Fruit fly (Drosophila melanogaster): ENCODE results near the gene CG16781.

Gene CG16781

DNA sequence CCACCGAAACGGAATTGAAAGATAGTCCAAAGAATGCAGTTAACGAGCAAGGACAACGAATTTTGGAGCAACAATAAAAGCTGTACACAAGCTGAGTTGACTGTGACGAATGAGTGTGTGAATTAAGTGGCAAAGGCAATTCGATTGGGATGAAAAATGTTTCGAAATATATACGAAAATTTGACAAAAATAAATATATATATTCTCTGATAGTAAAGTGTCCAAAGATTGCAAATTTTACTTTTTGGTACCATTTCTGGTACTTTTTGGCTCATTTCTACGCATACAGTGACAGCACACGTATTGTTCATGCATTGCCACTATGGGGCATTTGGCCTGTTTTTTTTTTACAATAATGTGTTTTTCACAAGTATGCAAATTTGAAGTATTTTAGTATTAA lies at the start of gene CG16781:
CG16781 (minus strand) TSS at position 101 of the 400 bp plus-strand sequence.
- TF ChIP-seq Dll (optimal IDR thresholded peaks at IDR 0.05) (no peak), EcR (GFP tag; optimal IDR thresholded peaks at IDR 0.05) (no peak), usp (GFP tag; optimal IDR thresholded peaks at IDR 0.05) (no peak), psq (optimal IDR thresholded peaks at IDR 0.05) (no peak), CG8478 (optimal IDR thresholded peaks at IDR 0.05) (no peak), pan (optimal IDR thresholded peaks at IDR 0.05) (no peak)

DNA sequence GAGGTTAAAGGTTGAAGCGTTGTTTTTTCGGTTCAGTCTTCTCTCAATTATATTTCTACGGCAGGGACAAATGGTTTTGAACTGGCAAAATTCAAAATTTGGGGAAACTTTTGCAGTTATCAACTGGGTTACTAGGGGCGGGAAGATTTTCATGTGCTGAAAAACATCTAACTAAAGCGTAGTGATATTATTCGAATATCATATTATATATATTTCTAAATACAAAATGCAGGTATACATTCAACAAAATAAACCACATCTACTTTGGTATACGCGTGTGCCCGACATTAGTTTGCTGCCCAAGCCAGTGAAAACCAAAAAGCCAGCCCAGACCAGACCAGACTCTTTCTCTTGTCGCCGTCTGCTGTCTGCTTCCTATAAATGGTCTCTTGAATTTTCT lies 40.9 kb upstream of the CG16781 start, which contains the start of gene Gas8:
Gas8 (minus strand) TSS at position 101 of the 400 bp plus-strand sequence.
- TF ChIP-seq psq (optimal IDR thresholded peaks at IDR 0.05) = no peak
- no peak for TF ChIP-seq EcR (GFP tag; optimal IDR thresholded peaks at IDR 0.05)
- TF ChIP-seq Dll (optimal IDR thresholded peaks at IDR 0.05) = no peak
- TF ChIP-seq CG8478 (optimal IDR thresholded peaks at IDR 0.05) = no peak
- TF ChIP-seq pan (optimal IDR thresholded peaks at IDR 0.05) = no peak
- TF ChIP-seq usp (GFP tag; optimal IDR thresholded peaks at IDR 0.05) = no peak

DNA sequence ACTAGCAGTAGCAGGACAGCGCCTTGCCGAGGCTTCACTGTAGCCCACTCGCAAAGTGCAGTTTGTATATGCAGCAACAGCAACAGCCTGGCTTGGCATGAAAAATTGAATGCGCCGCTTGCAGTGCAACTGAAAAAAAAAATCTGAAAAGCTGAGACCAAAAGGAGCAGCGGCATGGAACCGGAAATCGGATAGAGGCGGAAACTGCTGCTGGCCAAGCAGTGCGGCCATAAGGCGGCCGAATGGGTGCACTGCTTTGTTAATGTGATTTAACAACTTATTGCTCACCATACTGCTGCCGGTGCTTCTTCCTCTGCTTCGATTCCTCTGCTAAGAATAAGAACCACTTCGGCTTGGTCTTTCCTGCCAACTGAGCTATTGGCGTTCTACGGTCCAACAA lies 40.4 kb upstream of the CG16781 start:
- TF ChIP-seq CG8478 (optimal IDR thresholded peaks at IDR 0.05) (no peak), psq (optimal IDR thresholded peaks at IDR 0.05) (no peak), EcR (GFP tag; optimal IDR thresholded peaks at IDR 0.05) (no peak), pan (optimal IDR thresholded peaks at IDR 0.05) (no peak), usp (GFP tag; optimal IDR thresholded peaks at IDR 0.05) (no peak), Dll (optimal IDR thresholded peaks at IDR 0.05) (no peak)

DNA sequence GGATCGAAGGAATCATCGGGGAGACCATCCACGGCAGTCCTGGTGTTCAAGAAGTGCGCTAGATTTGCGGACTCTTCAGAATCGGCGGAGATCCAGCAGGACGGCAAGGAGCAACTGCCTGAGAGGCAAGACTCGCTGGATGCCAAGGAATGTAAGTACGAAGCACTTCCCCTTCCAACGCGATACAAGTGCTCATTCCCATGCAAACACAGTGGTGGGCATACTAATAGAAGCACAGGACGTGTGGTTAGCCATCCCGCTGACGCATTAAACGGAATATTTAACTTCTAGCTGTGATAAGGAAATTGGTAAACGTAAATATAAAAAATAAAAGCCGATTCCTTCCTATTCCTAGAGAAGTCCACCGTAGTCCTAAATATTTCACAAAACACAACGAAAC lies 22.0 kb upstream of the CG16781 start:
- TF ChIP-seq Dll (optimal IDR thresholded peaks at IDR 0.05) (no peak), usp (GFP tag; optimal IDR thresholded peaks at IDR 0.05) (no peak), pan (optimal IDR thresholded peaks at IDR 0.05) (no peak), psq (optimal IDR thresholded peaks at IDR 0.05) (no peak), CG8478 (optimal IDR thresholded peaks at IDR 0.05) (no peak), EcR (GFP tag; optimal IDR thresholded peaks at IDR 0.05) (no peak)

DNA sequence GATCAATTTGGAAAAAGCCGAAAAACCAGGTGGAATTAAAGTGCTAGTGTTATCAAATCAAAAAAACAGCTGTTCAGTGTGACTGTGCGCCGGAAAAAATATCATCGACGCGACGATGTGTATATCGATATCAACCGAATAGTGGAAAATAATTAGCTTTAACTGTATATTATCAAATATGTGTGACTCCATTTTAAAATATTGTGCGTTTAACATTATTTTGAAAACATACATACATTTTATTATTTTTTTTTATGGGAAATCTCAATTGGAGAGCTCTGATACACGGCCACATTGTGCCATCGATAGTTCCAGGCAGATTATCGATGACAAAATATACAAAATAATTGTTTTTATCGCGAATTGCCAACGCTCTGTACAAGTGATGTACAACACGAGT lies 21.5 kb upstream of the CG16781 start, which contains the start of the genes CG14270 and CG10803:
CG14270 (minus strand) TSS at position 75 of the 400 bp plus-strand sequence.
CG10803 (plus strand) TSS at position 347 of the 400 bp plus-strand sequence.
- TF ChIP-seq EcR (GFP tag; optimal IDR thresholded peaks at IDR 0.05) = no peak
- no peak for TF ChIP-seq CG8478 (optimal IDR thresholded peaks at IDR 0.05)
- TF ChIP-seq Dll (optimal IDR thresholded peaks at IDR 0.05) = no peak
- no peak for TF ChIP-seq psq (optimal IDR thresholded peaks at IDR 0.05)
- no peak for TF ChIP-seq usp (GFP tag; optimal IDR thresholded peaks at IDR 0.05)
- TF ChIP-seq pan (optimal IDR thresholded peaks at IDR 0.05) = no peak

DNA sequence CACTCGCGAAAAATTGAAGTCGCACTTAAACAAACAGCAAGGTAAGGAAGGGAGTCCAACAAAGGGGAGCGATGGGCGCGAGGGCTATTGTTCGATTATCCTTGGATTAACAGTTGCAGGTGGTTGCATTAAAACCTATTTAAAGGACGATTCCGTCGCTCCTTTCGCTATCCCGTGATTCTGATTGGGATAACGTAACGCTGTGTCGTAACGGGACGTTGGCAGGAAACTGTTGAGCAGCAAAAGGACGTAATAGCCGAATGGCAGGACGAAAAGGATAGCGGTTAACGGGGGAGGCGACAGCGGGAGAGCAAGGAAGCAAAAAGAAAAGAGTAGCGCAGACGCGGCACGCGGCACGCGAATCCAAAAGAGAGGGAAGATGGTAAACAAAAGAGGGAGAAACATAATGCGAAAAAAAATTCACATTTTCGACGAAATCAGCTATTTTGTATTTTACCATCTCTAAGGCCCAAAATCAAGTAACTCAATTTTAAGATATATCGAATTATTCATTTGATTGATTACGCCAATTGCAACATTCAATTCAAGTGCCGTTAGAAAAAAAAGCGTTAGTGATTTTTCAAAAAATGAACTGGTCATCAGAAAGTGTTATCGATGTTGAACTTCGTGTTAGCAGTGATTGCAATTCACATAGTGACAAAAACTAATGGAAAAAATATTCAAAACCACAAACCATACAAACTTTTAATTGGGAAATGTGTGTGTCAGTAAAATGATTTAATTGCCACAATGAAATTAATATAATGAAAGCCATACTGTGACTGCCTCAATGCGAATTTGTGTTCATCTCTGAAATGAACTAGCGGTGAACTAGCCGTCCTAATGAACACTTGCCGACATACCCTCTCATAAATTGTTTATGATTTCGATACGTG lies 18.5 kb upstream of the CG16781 start, which contains the start of the genes CG10804 and CG10802:
CG10804 (minus strand) TSS at position 204 of the 896 bp plus-strand sequence.
CG10802 (plus strand) TSS at position 847 of the 896 bp plus-strand sequence.
- TF ChIP-seq Dll (optimal IDR thresholded peaks at IDR 0.05) = no peak
- TF ChIP-seq usp (GFP tag; optimal IDR thresholded peaks at IDR 0.05) = no peak
- TF ChIP-seq CG8478 (optimal IDR thresholded peaks at IDR 0.05) = no peak
- TF ChIP-seq psq (optimal IDR thresholded peaks at IDR 0.05) = no peak
- TF ChIP-seq EcR (GFP tag; optimal IDR thresholded peaks at IDR 0.05) = no peak
- no peak for TF ChIP-seq pan (optimal IDR thresholded peaks at IDR 0.05)

DNA sequence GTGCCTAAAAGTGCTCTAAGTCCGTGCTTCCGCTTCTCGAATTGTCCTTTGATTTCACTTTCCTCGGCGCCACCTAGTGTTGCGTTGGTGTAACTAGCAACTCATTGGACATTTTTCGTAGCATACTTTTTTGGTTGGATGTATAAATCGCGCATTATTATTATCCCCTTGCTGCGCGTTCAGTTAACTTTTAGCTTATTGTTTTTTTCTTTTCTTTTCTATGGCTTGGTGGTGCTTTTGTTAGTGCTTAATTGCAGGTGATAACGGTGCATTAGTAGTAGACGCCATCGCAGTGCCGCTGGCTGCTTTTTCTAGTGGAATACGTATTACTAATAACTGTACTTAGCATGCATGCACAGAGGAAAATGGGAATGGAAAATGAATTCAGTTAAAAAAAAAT lies 17.2 kb upstream of the CG16781 start:
- TF ChIP-seq usp (GFP tag; optimal IDR thresholded peaks at IDR 0.05) = no peak
- no peak for TF ChIP-seq Dll (optimal IDR thresholded peaks at IDR 0.05)
- no peak for TF ChIP-seq EcR (GFP tag; optimal IDR thresholded peaks at IDR 0.05)
- no peak for TF ChIP-seq pan (optimal IDR thresholded peaks at IDR 0.05)
- TF ChIP-seq CG8478 (optimal IDR thresholded peaks at IDR 0.05) = no peak
- no peak for TF ChIP-seq psq (optimal IDR thresholded peaks at IDR 0.05)

DNA sequence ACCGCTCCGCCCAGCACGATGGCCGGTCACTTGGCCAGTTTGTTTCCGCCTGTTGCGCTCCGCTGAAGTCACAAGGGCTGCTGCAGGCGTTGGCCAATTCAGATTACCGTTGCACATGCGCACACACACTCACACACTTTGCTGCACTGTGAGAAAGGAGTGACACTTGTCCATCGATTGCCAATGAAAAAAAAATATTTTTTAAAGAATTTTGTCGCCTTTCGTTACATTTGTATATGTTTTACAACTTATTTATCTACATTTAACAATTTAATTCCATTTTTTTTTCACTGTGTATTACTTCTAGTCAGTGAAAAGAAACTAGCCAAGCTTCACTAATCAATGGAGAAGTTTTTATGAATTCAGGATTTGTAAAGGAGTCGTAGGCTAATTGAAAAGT lies 12.2 kb upstream of the CG16781 start:
- TF ChIP-seq EcR (GFP tag; optimal IDR thresholded peaks at IDR 0.05) = no peak
- no peak for TF ChIP-seq pan (optimal IDR thresholded peaks at IDR 0.05)
- peak; percentile 67 for TF ChIP-seq Dll (optimal IDR thresholded peaks at IDR 0.05)

DNA sequence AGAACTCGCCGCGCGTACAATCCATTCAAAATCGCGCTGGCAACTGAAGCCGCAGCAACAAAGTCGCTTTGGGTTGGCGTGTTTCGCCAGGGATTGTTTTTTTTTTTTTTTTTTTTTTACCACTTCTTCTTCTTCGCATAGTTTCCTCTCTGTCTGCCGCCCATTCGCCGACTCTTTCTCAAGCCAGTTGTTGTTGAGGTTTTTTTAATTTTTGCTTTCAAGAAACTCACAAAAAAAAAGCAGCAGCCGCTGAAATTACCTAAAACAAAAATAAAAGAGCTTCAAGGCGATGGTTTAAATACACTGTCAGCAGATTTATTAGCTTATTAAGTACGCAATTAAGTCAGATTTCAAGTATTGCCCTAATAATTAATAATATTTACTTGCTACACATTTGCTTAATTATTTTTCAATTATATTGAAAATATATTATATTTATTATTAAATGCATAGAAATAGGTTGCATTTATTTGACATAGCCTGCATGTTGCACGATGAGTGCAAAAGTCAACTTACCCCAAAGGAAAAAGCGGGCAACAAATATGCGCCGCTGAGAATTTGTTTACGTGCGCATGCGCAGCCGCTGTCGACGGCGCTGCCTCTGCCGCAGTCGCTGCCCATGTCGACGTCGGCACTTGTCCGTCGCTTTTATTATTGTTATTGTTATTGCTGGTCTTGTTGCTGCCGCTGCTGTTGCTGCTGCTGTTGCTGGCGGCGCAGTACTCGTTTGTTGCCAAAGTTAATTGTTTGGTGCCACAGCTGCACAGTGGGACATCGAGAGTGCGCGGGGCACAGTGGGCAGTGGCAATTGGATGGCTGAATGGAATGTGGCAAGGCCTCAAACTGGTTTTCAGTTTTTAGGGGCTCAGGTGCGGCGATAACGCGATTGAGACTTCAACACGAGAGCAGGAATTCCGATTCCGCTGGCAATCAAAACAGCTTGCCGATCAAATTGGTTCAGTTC lies 10.9 kb upstream of the CG16781 start, which contains the start of gene CG12206:
CG12206 (minus strand) TSS at position 49 of the 964 bp plus-strand sequence.
- TF ChIP-seq Dll (optimal IDR thresholded peaks at IDR 0.05) (peak; percentile 42), psq (optimal IDR thresholded peaks at IDR 0.05) (no peak), usp (GFP tag; optimal IDR thresholded peaks at IDR 0.05) (no peak)

DNA sequence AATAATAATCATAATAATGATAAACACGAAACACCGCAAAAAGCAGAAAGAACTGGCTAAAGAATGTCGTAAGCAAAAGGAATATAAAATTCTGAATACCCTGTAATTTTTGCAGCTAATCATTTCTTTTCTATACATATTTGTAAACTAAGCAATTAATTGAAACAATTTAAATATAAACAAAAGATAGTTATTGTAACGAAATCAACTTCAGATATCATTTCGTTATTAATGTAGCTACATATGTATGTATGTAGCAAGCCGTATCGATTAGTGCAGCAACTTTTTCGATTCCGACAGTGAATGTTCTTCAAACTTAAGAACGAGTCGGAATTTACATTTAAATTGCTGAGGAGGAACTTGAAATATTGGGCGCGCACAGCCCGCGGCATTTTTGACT lies 9.8 kb upstream of the CG16781 start:
- TF ChIP-seq usp (GFP tag; optimal IDR thresholded peaks at IDR 0.05) = no peak
- no peak for TF ChIP-seq EcR (GFP tag; optimal IDR thresholded peaks at IDR 0.05)
- no peak for TF ChIP-seq psq (optimal IDR thresholded peaks at IDR 0.05)
- TF ChIP-seq Dll (optimal IDR thresholded peaks at IDR 0.05) = no peak
- TF ChIP-seq CG8478 (optimal IDR thresholded peaks at IDR 0.05) = no peak
- TF ChIP-seq pan (optimal IDR thresholded peaks at IDR 0.05) = no peak

DNA sequence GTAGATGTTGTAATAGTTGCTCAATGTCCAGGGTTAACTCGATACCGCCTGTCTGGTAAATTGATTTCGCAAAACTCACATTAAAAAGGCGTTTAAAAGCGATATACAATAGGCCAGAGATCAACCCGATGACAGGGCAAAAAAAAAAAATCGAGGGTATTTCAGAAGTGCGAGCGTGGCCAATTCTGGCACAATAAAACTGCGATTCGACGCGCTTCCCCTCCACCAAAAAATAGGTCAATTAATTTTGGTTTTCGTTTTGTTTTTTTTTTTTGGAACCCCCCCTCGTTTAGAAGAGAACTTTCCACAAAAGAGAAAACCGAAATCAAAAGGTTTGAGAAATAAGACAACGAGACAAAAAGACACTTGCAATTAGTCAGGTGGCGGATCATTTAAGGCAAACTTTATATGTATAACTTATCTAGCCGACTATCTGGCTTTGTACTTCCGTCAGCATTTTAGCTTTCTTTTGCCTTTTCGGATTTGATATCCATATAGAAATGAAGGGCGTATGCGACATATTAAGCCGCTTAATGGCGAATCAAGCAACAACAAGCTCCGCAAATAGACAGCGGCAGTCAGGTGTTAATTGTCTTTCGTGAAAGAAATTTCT lies 6.7 kb upstream of the CG16781 start:
- TF ChIP-seq Dll (optimal IDR thresholded peaks at IDR 0.05) = no peak
- TF ChIP-seq CG8478 (optimal IDR thresholded peaks at IDR 0.05) = no peak
- no peak for TF ChIP-seq usp (GFP tag; optimal IDR thresholded peaks at IDR 0.05)
- TF ChIP-seq psq (optimal IDR thresholded peaks at IDR 0.05) = no peak
- TF ChIP-seq pan (optimal IDR thresholded peaks at IDR 0.05) = no peak
- TF ChIP-seq EcR (GFP tag; optimal IDR thresholded peaks at IDR 0.05) = no peak
